Fruit fly (Drosophila melanogaster): ENCODE results near the gene mRRF1.

Gene mRRF1

dm6 chr3L:9366850-9367430, 2.8 kb downstream of the mRRF1 start, which contains the start of the genes Klp67A and CG4452:
Gene Klp67A, minus strand, starts transcription at chr3L:9367046.
Gene CG4452, plus strand, starts transcription at chr3L:9367377.
- TF ChIP-seq CG6808 (GFP tag; optimal IDR thresholded peaks at IDR 0.05) (no peak), Sox14 (GFP tag; optimal IDR thresholded peaks at IDR 0.05) (no peak), CG4318 (GFP tag; optimal IDR thresholded peaks at IDR 0.05) (no peak), OdsH (GFP tag; optimal IDR thresholded peaks at IDR 0.05) (no peak), Eip78C (GFP tag) (peak; percentile 77), CG6276 (GFP tag; optimal IDR thresholded peaks at IDR 0.05) (no peak), cyc (GFP tag; optimal IDR thresholded peaks at IDR 0.05) (peak; percentile 30), fd59A (GFP tag; optimal IDR thresholded peaks at IDR 0.05) (no peak), CG11762 (GFP tag; optimal IDR thresholded peaks at IDR 0.05; ENCODE audit: insufficient read depth) (no peak), CG6854 (GFP tag; optimal IDR thresholded peaks at IDR 0.05) (no peak), CG11902 (GFP tag; optimal IDR thresholded peaks at IDR 0.05) (peak; percentile 4), svp (GFP tag) (peak; percentile 64), vri (GFP tag; optimal IDR thresholded peaks at IDR 0.05) (no peak), CG16779 (tag; optimal IDR thresholded peaks at IDR 0.05) (no peak), CG9139 (GFP tag; optimal IDR thresholded peaks at IDR 0.05) (no peak), CG7368 (GFP tag; optimal IDR thresholded peaks at IDR 0.05) (no peak), CG15336 (GFP tag; IDR thresholded peaks at IDR 0.05) (no peak), net (GFP tag; optimal IDR thresholded peaks at IDR 0.05) (no peak), Sox102F (GFP tag; optimal IDR thresholded peaks at IDR 0.05) (no peak), Lpt (GFP tag; optimal IDR thresholded peaks at IDR 0.05) (no peak), Blimp-1 (GFP tag; optimal IDR thresholded peaks at IDR 0.05) (no peak), fkh (GFP tag; optimal IDR thresholded peaks at IDR 0.05) (peak; percentile 11), CG10631 (GFP tag; optimal IDR thresholded peaks at IDR 0.05) (no peak), CG6792 (GFP tag; optimal IDR thresholded peaks at IDR 0.05) (no peak), Ets96B (tag; optimal IDR thresholded peaks at IDR 0.05) (no peak), CG32006 (GFP tag; optimal IDR thresholded peaks at IDR 0.05) (no peak), CG8119 (GFP tag; IDR thresholded peaks at IDR 0.05) (no peak), Ets21C (GFP tag; optimal IDR thresholded peaks at IDR 0.05) (no peak), CG3919 (GFP tag; optimal IDR thresholded peaks at IDR 0.05) (no peak), fd85E (GFP tag; optimal IDR thresholded peaks at IDR 0.05) (no peak), salr (GFP tag; optimal IDR thresholded peaks at IDR 0.05) (no peak), Hr38 (GFP tag; optimal IDR thresholded peaks at IDR 0.05) (no peak), Eip75B (GFP tag; optimal IDR thresholded peaks at IDR 0.05) (no peak), CG10669 (GFP tag; optimal IDR thresholded peaks at IDR 0.05) (no peak), Smox (GFP tag; optimal IDR thresholded peaks at IDR 0.05) (no peak), dsx (GFP tag; optimal IDR thresholded peaks at IDR 0.05; ENCODE audit: poor library complexity, severe bottlenecking) (no peak), CG6163 (GFP tag; IDR thresholded peaks at IDR 0.05) (peak; percentile 69), CG34406 (GFP tag; optimal IDR thresholded peaks at IDR 0.05) (no peak), CG8632 (GFP tag; optimal IDR thresholded peaks at IDR 0.05) (no peak), CG1621 (tag; optimal IDR thresholded peaks at IDR 0.05) (no peak), acj6 (GFP tag; optimal IDR thresholded peaks at IDR 0.05) (no peak), eg (GFP tag; IDR thresholded peaks at IDR 0.05) (0 out of 3 replicates have a peak, but pooled peaks have one; percentile 16), CG3032 (tag; optimal IDR thresholded peaks at IDR 0.05) (peak; percentile 24), Met (GFP tag; optimal IDR thresholded peaks at IDR 0.05) (no peak), lz (GFP tag; optimal IDR thresholded peaks at IDR 0.05) (peak; percentile 38), Sox15 (GFP tag; optimal IDR thresholded peaks at IDR 0.05) (no peak), Hr4 (GFP tag; optimal IDR thresholded peaks at IDR 0.05) (no peak), pdm3 (GFP tag; optimal IDR thresholded peaks at IDR 0.05) (no peak), esn (GFP tag; optimal IDR thresholded peaks at IDR 0.05) (peak; percentile 62), Hr39 (GFP tag; optimal IDR thresholded peaks at IDR 0.05) (no peak), spab (GFP tag; optimal IDR thresholded peaks at IDR 0.05) (no peak), CG11294 (GFP tag; IDR thresholded peaks at IDR 0.05) (no peak), Gug (GFP tag; IDR thresholded peaks at IDR 0.05) (no peak)
